Worm (Caenorhabditis elegans) whole organism, L4/young adult: ENCODE measurements around the gene M199.8.

Experiments used
- W03F9.2 ChIP-seq: fragments of 150-350 bp; optimal IDR thresholded peaks from 2 replicates; lab custom pipeline; 2014; ENCODE audit warnings: missing biosample characterization, missing genetic modification characterization
- dao-5 ChIP-seq: sonication (generic microtip); optimal IDR thresholded peaks from 2 replicates; lab custom pipeline; 2016; ENCODE audit warnings: missing genotype, missing genetic modification characterization, moderate library complexity, missing compliant biosample characterization
- him-1 ChIP-seq: sonication (generic microtip); optimal IDR thresholded peaks from 2 replicates; lab custom pipeline; 2016; ENCODE audit warnings: missing genotype, missing genetic modification reagents, missing genetic modification characterization, missing compliant biosample characterization

- no peak for TF ChIP-seq him-1
- TF ChIP-seq W03F9.2 (tag; lab: Kevin White, UChicago): no peak
- TF ChIP-seq dao-5: no peak
Measured at ce11 chrIV:15113117-15113516, 20.7 kb downstream of the M199.8 start, which contains the start of gene M199.134.
